Fruit fly (Drosophila melanogaster) Kc167 (cell line): ENCODE measurements around the gene CG3108.

Source experiments
- Myc ChIP-seq: fragments of >200 bp; optimal IDR thresholded peaks from 2 replicates; lab custom pipeline; 2017; ENCODE audit warnings: missing external identifiers
- Sin3A ChIP-seq: fragments of >200 bp; optimal IDR thresholded peaks from 2 replicates; lab custom pipeline; 2018; ENCODE audit warnings: missing external identifiers
- h ChIP-seq: fragments of >200 bp; optimal IDR thresholded peaks from 3 replicates; lab custom pipeline; 2018; ENCODE audit warnings: missing external identifiers
- insv ChIP-seq: fragments of >200 bp; optimal IDR thresholded peaks from 3 replicates; lab custom pipeline; 2018; ENCODE audit warnings: missing external identifiers
- psq ChIP-seq: fragments of >200 bp; optimal IDR thresholded peaks from 2 replicates; lab custom pipeline; 2017; ENCODE audit warnings: missing external identifiers
- ttk ChIP-seq: sonication (Bioruptor generic); optimal IDR thresholded peaks from 2 replicates; lab custom pipeline; 2017; ENCODE audit warnings: missing external identifiers

CG3108 gene

DNA sequence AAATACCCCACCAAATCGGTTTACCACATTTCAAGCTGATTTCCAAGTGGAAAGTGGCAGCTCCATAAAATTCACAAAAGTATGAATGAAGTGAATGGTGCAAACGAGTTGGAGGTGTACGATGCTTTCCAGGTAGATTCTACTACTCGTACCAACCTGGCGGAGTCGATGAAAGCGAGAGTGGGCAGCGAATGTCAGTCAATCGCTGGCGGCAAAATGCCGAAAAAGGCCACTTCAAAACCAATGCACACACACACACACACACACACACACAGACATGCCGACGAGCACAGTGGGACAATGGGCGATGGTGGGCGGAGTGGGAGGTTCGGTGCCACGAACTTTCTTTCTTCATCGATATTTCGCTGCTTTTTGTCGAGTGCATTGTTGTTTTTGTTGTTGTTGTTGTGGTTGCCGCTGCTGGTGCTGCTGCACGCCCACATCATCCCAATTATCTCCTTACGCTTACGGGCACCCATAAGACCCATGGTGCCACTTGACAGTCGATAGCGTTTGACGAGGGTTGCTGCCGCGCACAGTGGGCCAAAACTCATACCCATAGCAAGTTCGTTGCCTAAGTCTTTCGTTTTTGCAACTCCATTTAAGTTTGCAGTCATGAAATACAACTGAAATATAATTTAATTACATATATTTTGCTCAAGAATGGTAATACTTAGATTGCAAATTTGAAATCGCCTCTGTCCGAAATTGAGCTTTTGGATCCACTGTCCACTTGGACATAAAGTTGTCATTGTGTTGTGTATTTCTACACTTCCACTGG, 2.0 kb upstream of the CG3108 start:
- TF ChIP-seq h (no peak), psq (lab: Kevin White, UChicago) (no peak), insv (lab: Kevin White, UChicago) (no peak), ttk (lab: Kevin White, UChicago) (no peak), Myc (no peak), Sin3A (lab: Kevin White, UChicago) (no peak)

DNA sequence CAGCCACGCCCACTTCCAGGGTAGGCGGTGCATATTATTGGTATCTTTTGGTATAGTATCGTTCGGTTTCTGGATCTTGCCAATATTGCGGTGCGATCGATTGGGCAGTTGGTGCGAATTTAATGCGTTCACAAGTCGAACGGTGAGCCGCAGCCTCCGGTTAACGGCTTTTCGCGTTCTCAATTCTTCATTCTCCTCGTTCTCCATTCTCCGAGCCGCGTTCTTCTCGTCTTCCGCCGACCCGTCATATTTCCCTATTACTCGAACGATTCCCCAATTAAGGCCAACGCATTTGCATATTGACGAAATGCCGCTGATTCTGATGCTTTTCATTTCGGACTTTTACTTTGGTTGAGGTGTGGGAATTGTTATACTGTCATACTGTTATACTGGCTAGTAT, 4.9 kb downstream of the CG3108 start, which contains the start of gene CG42264:
TSS of gene CG42264 (minus strand) at position 101 of the 400 bp plus-strand sequence.
- TF ChIP-seq psq (lab: Kevin White, UChicago) = no peak
- TF ChIP-seq h = no peak
- TF ChIP-seq ttk (lab: Kevin White, UChicago) = no peak
- TF ChIP-seq insv (lab: Kevin White, UChicago) = no peak
- TF ChIP-seq Myc = no peak
- no peak for TF ChIP-seq Sin3A (lab: Kevin White, UChicago)

DNA sequence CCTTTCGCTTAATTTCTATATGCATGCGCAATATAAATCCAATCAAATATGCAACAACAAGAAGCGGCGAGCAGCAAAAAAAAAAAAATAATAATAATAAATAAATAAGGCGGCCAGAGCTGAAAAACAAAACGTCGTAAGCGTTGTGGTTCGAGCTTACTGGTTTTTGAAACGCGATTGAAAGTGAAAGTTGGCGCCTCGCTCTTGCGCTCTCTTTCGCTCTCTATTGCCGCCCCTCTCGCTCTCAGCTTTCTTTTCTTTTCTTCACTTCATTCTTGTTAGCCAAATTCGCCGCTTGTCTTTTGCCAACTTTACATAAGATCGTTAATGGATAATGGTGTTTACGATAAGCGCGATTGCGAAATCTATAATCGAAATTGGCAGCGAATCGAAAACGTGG, 9.0 kb downstream of the CG3108 start:
- no peak for TF ChIP-seq Myc
- no peak for TF ChIP-seq ttk (lab: Kevin White, UChicago)
- no peak for TF ChIP-seq psq (lab: Kevin White, UChicago)
- TF ChIP-seq h = no peak

DNA sequence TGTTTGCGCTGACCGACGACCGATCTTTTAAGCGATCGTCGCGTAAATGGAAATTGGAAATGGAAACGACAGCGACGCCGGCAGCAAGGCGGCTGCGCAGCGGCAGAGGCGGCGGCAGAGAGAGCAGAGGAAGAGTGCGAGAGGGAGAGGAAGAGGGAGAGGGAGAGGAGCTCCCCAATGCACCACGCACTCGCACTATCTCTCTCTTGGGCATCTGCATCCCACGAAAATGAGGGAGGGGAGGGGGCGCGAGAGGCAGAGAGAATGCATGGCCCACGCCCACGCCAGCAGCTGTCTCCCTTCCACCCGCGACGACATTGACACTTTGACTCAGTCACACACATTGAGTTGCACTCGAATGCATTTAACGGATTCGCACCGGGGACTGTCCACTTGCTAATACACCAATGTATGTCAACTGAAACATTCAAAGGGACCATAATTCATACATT, 10.7 kb downstream of the CG3108 start, which contains the start of gene CG3097:
TSS of gene CG3097 (minus strand) at position 51 of the 452 bp plus-strand sequence.
- TF ChIP-seq Sin3A (lab: Kevin White, UChicago) (no peak), Myc (no peak), ttk (lab: Kevin White, UChicago) (no peak), h (no peak), psq (lab: Kevin White, UChicago) (no peak), insv (lab: Kevin White, UChicago) (no peak)

DNA sequence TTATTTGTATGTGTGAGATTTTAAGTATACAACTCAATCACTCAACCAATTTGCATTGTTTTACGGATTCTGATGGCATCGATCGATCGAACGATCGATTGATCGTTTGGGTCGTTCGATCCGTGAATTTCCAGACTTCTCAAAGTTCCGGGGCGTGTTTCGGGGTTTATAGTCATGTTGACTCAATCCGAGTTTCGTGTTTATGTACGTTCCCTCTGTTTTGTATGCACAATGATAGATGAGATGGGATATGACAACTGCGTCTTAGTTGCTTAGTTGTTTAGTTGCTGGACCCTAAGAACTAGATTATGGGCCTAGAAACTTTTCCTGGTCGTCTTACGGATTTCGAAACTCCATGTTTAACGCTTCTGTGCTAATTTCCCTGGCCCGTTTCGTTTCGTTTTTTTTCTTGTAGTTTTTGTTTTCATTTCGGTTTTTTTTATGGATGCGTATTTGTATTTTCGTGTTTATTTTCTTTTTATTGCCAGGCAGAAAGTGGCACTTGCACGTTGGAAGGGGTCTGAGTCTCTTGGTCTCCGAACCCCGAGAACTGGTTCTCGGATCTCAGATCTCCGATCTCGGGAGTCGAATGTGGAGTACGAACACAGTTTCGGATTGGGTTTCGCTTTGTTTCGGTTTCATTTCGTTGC, 12.7 kb downstream of the CG3108 start:
- TF ChIP-seq insv (lab: Kevin White, UChicago) (no peak), Myc (no peak), psq (lab: Kevin White, UChicago) (no peak), ttk (lab: Kevin White, UChicago) (no peak), Sin3A (lab: Kevin White, UChicago) (no peak), h (no peak)

DNA sequence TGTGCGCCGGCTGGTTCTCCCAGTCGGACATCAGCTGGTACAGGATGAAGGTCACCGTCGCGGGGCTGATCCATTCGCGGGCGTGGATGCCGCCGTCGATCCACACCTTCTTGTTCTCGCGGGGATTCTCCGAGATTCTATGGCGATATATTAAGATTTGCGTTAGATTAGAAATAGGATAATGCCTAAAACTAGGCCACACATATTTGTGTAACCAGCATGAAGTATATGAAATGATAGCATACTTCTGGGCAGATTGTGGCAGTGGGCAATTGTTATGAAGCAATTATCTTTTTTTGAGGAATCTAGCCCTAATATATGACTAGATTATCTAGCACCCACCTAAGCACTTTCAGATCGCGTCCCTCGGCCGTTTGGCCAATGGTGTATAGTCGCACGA, 14.7 kb downstream of the CG3108 start:
- TF ChIP-seq h (no peak), psq (lab: Kevin White, UChicago) (no peak), Myc (no peak), ttk (lab: Kevin White, UChicago) (no peak)

DNA sequence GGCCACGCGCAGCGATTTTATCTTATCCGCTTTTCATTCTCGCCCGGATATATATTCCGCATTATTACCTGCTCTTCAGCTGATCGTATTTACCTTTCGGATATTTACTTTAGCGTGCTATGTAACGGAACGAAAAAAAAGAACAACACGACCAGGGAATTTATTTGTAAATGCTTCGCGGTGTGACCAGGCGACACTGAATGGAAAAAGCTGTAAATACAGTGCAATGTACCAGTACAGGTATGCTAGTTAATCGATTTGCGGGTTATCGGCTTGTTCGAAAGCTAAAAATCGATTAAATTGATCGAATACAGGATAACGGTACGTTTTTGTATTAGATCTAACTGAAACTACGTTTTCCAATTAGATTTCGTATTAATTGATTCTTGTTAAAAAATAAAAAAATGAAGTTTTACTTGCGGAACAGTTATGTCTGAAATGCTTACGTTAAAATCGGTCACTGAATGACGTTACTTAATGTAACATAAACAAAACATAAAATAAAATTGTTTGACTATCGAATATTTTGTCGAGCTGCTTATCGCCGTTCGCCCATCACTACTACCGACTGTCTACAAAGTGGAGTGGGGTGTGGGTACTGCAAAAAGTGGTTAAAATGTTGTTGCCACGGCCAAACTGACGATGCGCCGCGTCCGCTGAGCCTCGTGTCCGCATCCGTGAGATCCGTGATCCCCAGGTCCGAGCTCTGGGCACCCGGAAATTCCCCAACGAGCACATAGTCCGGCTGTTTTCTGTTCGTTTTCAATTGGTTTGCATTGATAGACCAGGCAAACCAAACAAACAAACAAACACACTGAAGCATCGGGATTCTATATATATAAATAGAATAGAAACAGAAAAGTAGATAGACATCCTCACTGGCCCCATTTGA, 17.2 kb downstream of the CG3108 start, which contains the start of the genes MAPk-Ak2 and CG42699:
TSS of gene MAPk-Ak2 (minus strand) at position 203 of the 892 bp plus-strand sequence.
TSS of gene CG42699 (plus strand) at position 553 of the 892 bp plus-strand sequence.
- no peak for TF ChIP-seq Sin3A (lab: Kevin White, UChicago)
- TF ChIP-seq ttk (lab: Kevin White, UChicago) = no peak
- no peak for TF ChIP-seq insv (lab: Kevin White, UChicago)
- no peak for TF ChIP-seq psq (lab: Kevin White, UChicago)
- TF ChIP-seq h = no peak
- no peak for TF ChIP-seq Myc

DNA sequence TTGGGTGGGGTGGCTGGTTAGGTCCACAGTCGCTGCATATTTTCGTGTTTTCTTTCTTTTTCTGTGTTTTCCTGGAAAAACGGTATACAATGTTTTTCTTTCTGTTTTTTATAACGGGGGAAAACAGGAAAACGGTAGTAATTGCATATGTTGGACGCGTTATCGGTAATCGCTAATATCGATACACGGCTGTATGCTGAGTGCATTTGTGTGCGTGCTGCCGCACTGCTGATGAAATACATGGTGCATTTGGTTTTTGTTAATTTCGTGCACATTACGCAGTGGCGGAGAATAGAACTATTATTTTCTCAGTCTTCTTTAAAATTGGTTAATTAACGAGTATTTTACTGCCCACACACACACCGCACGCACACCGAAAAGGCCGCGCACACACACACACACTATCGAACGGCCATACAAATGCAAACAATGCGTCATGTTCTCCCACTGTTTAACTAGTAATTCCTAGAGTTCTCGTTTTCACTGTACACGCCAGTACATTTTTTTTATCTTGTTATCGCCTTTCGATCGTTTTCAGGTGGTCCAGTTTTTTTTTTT, 17.9 kb downstream of the CG3108 start:
- TF ChIP-seq h (no peak), ttk (lab: Kevin White, UChicago) (no peak), Sin3A (lab: Kevin White, UChicago) (no peak), psq (lab: Kevin White, UChicago) (no peak), insv (lab: Kevin White, UChicago) (no peak), Myc (no peak)

DNA sequence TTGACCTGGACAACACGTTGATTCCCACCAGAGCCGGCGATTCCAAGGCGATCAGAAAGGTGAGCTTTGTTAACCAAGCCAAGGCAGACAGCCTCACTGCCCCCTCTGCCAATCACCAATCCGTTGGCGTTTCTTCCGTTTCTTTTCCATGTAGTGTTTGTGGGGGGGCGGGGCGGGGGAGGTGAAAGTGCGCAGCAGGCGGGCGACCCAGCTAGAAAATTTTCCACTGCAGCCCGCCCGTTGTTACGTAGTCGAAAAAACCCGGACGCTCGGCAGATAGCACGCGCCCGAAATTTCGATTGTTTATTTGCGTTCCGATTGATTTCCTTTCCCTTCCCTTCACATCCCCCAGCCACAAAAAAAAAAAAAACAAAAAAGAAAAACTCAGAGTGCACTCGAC, 25.3 kb downstream of the CG3108 start:
- TF ChIP-seq insv (lab: Kevin White, UChicago) (no peak), ttk (lab: Kevin White, UChicago) (no peak), Myc (no peak), psq (lab: Kevin White, UChicago) (no peak), h (no peak), Sin3A (lab: Kevin White, UChicago) (no peak)

DNA sequence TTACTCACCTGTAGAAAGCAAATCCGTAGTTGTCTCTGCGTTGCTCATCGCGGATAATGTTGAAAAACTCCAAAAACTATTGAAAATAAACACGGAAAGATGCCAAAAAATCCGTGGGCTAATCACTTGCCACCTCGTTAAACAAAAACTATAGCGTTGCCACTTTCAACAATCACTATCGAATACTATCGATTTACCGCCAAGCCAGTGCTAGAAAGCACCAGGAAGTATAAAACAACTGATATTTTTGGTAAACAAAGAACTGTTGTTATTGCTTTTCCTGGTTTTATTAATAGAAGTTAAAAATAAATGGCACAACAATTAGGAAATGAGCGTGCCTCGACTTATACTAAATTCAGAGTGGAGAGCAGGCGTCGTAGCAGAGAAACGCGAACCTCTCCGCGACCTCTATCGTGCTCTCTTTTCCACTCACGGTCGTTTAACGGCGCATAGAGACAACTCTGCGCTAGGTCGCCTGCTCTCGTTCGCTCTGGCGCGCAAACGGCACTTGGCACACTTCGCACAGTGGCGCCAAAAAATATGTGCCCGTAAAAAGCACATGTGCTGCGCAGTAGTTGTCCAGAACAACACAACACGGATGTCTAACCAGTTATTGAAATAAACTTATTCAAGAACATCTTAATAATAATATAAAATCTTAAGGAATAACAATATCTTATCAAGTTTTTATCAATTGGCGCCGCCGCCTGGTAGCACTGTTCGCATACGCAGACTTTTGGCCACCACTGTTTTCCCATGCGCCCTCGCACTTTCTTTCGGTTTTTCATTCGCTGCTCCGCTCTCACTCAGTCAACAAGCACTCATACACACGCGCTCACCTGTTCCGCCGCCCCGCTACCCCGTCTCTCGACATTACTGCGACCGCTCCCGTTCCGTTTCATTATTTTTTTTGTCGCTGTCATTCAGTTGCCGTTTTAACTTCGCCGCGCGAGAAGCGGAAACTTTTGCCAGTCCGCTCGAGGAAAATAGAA, 26.3 kb downstream of the CG3108 start, which contains the start of the genes lin-52 and CG15771:
TSS of gene lin-52 (minus strand) at position 122 of the 992 bp plus-strand sequence.
TSS of gene CG15771 (plus strand) at position 738 of the 992 bp plus-strand sequence.
- TF ChIP-seq ttk (lab: Kevin White, UChicago) = no peak
- no peak for TF ChIP-seq psq (lab: Kevin White, UChicago)
- no peak for TF ChIP-seq Myc
- TF ChIP-seq h = no peak
- TF ChIP-seq Sin3A (lab: Kevin White, UChicago) = no peak
- TF ChIP-seq insv (lab: Kevin White, UChicago) = no peak
